Worm (Caenorhabditis elegans) whole organism, L1 larva: ENCODE measurements around the gene ZK1098.12.

Experiments used
- C16A3.4 ChIP-seq: fragments of 150-350 bp; optimal IDR thresholded peaks from 2 replicates; lab custom pipeline; 2014; ENCODE audit warnings: missing biosample characterization, missing genetic modification characterization
- C34B4.2 ChIP-seq: sonication (generic microtip); optimal IDR thresholded peaks from 2 replicates; lab custom pipeline; 2017; ENCODE audit warnings: mild to moderate bottlenecking, missing genetic modification characterization, missing compliant biosample characterization
- Y116A8C.19 ChIP-seq: sonication (generic microtip); optimal IDR thresholded peaks from 2 replicates; lab custom pipeline; 2016; ENCODE audit warnings: missing compliant biosample characterization, missing genetic modification characterization, borderline replicate concordance
- alr-1 ChIP-seq: fragments of 200-800 bp; sonication (Bioruptor generic); optimal IDR thresholded peaks from 2 replicates; lab custom pipeline; 2018; ENCODE audit warnings: borderline replicate concordance, mild to moderate bottlenecking, missing genetic modification characterization, missing compliant biosample characterization
- ama-1 ChIP-seq: fragments of 150-350 bp; optimal IDR thresholded peaks from 2 replicates; lab custom pipeline; 2014
- blmp-1 ChIP-seq: fragments of 150-350 bp; optimal IDR thresholded peaks from 2 replicates; lab custom pipeline; 2014; ENCODE audit warnings: missing biosample characterization, missing genetic modification characterization
- ceh-8 ChIP-seq: fragments of 200-800 bp; sonication (Bioruptor generic); optimal IDR thresholded peaks from 2 replicates; lab custom pipeline; 2018; ENCODE audit warnings: mild to moderate bottlenecking, missing genetic modification characterization, moderate library complexity, missing compliant biosample characterization
- ceh-88 ChIP-seq: fragments of 200-800 bp; sonication (Bioruptor generic); IDR thresholded peaks from 2 replicates; pipeline ENCODE4 v1.3.6; 2022; ENCODE audit warnings: missing genetic modification characterization, missing compliant biosample characterization
- ceh-90 ChIP-seq: sonication (generic microtip); optimal IDR thresholded peaks from 2 replicates; lab custom pipeline; 2016; ENCODE audit warnings: missing genetic modification characterization, missing compliant biosample characterization
- ces-1 ChIP-seq: fragments of 150-350 bp; optimal IDR thresholded peaks from 2 replicates; lab custom pipeline; 2014; ENCODE audit warnings: missing biosample characterization, missing genetic modification reagents, missing genetic modification characterization
- dsc-1 ChIP-seq: sonication (generic microtip); optimal IDR thresholded peaks from 2 replicates; lab custom pipeline; 2016; ENCODE audit warnings: mild to moderate bottlenecking, missing genetic modification characterization, missing compliant biosample characterization
- egl-27 ChIP-seq, 2 experiments: fragments of 150-350 bp in 1 of 2; sonication (generic microtip); optimal IDR thresholded peaks; 3 replicates each; lab custom pipeline; 2017 to 2018; ENCODE audit warnings: missing biosample characterization in 2 of 2, missing genetic modification characterization in 2 of 2, missing genetic modification reagents in 2 of 2
- elt-2 ChIP-seq: sonication (generic microtip); optimal IDR thresholded peaks from 2 replicates; lab custom pipeline; 2016; ENCODE audit warnings: missing genetic modification characterization, mild to moderate bottlenecking, inconsistent platforms, missing compliant biosample characterization, missing genetic modification reagents
- elt-3 ChIP-seq, 6 experiments: fragments of 150-350 bp in 1 of 6; sonication (generic microtip); optimal IDR thresholded peaks; 2 replicates each; lab custom pipeline; 2017 to 2018; ENCODE audit warnings: missing biosample characterization in 6 of 6, missing genetic modification characterization in 6 of 6, inconsistent platforms in 1 of 6
- fkh-10 ChIP-seq: sonication (generic microtip); optimal IDR thresholded peaks from 2 replicates; lab custom pipeline; 2017; ENCODE audit warnings: missing biosample characterization, missing genetic modification reagents, missing genetic modification characterization
- fkh-4 ChIP-seq: sonication (generic microtip); optimal IDR thresholded peaks from 2 replicates; lab custom pipeline; 2016; ENCODE audit warnings: missing compliant biosample characterization, missing genetic modification characterization, borderline replicate concordance
- fkh-8 ChIP-seq: sonication (generic microtip); optimal IDR thresholded peaks from 2 replicates; lab custom pipeline; 2016; ENCODE audit warnings: mild to moderate bottlenecking, missing genetic modification characterization, missing compliant biosample characterization
- grh-1 ChIP-seq: fragments of 200-800 bp; sonication (Bioruptor generic); IDR thresholded peaks from 2 replicates; pipeline ENCODE4 v1.3.6; 2022; ENCODE audit warnings: missing genetic modification reagents, missing genetic modification characterization, missing compliant biosample characterization
- hpl-2 ChIP-seq: fragments of 150-350 bp; optimal IDR thresholded peaks from 2 replicates; lab custom pipeline; 2014; ENCODE audit warnings: missing biosample characterization, missing genetic modification reagents, missing genetic modification characterization
- irx-1 ChIP-seq: sonication (generic microtip); optimal IDR thresholded peaks from 2 replicates; lab custom pipeline; 2016; ENCODE audit warnings: missing genetic modification characterization, missing compliant biosample characterization
- isw-1 ChIP-seq: fragments of 200-800 bp; sonication (Bioruptor generic); IDR thresholded peaks from 2 replicates; pipeline ENCODE4 v1.3.6; 2022; ENCODE audit warnings: missing genetic modification characterization, missing compliant biosample characterization
- lin-15B ChIP-seq: fragments of 150-350 bp; sonication (generic microtip); optimal IDR thresholded peaks from 3 replicates; lab custom pipeline; 2014; ENCODE audit warnings: missing biosample characterization, missing genetic modification characterization
- lin-35 ChIP-seq, 2 experiments: fragments of 150-350 bp; optimal IDR thresholded peaks; 2 replicates each; lab custom pipeline; 2014; ENCODE audit warnings: missing biosample characterization in 2 of 2, missing genetic modification characterization in 2 of 2, missing genetic modification reagents in 2 of 2
- lin-39 ChIP-seq: fragments of 150-350 bp; optimal IDR thresholded peaks from 2 replicates; lab custom pipeline; 2014; ENCODE audit warnings: missing biosample characterization, missing genetic modification reagents, missing genetic modification characterization
- lir-3 ChIP-seq: sonication (generic microtip); optimal IDR thresholded peaks from 2 replicates; lab custom pipeline; 2016; ENCODE audit warnings: mild to moderate bottlenecking, missing genetic modification characterization, moderate library complexity, missing compliant biosample characterization; ENCODE audit not compliant: poor library complexity
- mdl-1 ChIP-seq, 2 experiments: fragments of 150-350 bp; optimal IDR thresholded peaks; 2 replicates each; lab custom pipeline; 2014 to 2017; ENCODE audit warnings: missing biosample characterization in 2 of 2, missing genetic modification characterization in 2 of 2, inconsistent platforms in 1 of 2
- mef-2 ChIP-seq: fragments of 150-350 bp; optimal IDR thresholded peaks from 2 replicates; lab custom pipeline; 2014; ENCODE audit warnings: missing biosample characterization, missing genetic modification characterization
- mep-1 ChIP-seq: fragments of 150-350 bp; optimal IDR thresholded peaks from 2 replicates; lab custom pipeline; 2014; ENCODE audit warnings: missing biosample characterization, missing genetic modification characterization
- nhr-19 ChIP-seq: fragments of 200-800 bp; sonication (Bioruptor generic); conservative IDR thresholded peaks from 2 replicates; pipeline ENCODE4 v1.3.6; 2022; ENCODE audit warnings: missing genetic modification characterization, missing compliant biosample characterization
- nhr-28 ChIP-seq: fragments of 150-350 bp; optimal IDR thresholded peaks from 2 replicates; lab custom pipeline; 2014; ENCODE audit warnings: missing biosample characterization, missing genetic modification characterization
- nhr-47 ChIP-seq: sonication (generic microtip); optimal IDR thresholded peaks from 2 replicates; lab custom pipeline; 2016; ENCODE audit warnings: mild to moderate bottlenecking, missing genetic modification characterization, moderate library complexity, missing compliant biosample characterization
- nhr-71 ChIP-seq: sonication (generic microtip); optimal IDR thresholded peaks from 2 replicates; lab custom pipeline; 2016; ENCODE audit warnings: mild to moderate bottlenecking, missing genetic modification characterization, moderate library complexity, missing compliant biosample characterization
- nhr-84 ChIP-seq: sonication (generic microtip); optimal IDR thresholded peaks from 2 replicates; lab custom pipeline; 2017; ENCODE audit warnings: missing biosample characterization, missing genetic modification characterization
- nhr-85 ChIP-seq: sonication (generic microtip); peaks from one replicate; lab custom pipeline; 2016; ENCODE audit warnings: missing genetic modification characterization, inconsistent platforms, missing compliant biosample characterization
- pag-3 ChIP-seq: sonication (generic microtip); optimal IDR thresholded peaks from 2 replicates; lab custom pipeline; 2017; ENCODE audit warnings: missing genetic modification characterization, mild to moderate bottlenecking, missing compliant biosample characterization, antibody characterized with exemption, borderline replicate concordance; ENCODE audit not compliant: insufficient read depth
- pax-3 ChIP-seq: fragments of 200-800 bp; sonication (Bioruptor generic); optimal IDR thresholded peaks from 2 replicates; lab custom pipeline; 2018; ENCODE audit warnings: mild to moderate bottlenecking, missing genetic modification characterization, moderate library complexity, missing compliant biosample characterization
- pqm-1 ChIP-seq: sonication (generic microtip); optimal IDR thresholded peaks from 3 replicates; lab custom pipeline; 2017; ENCODE audit warnings: missing biosample characterization, missing genetic modification characterization
- rnt-1 ChIP-seq: sonication (generic microtip); optimal IDR thresholded peaks from 2 replicates; lab custom pipeline; 2016; ENCODE audit warnings: mild to moderate bottlenecking, missing genetic modification characterization, moderate library complexity, missing compliant biosample characterization
- skn-1 ChIP-seq: fragments of 150-350 bp; optimal IDR thresholded peaks from 2 replicates; lab custom pipeline; 2014; ENCODE audit warnings: missing biosample characterization, missing genetic modification characterization
- snpc-4 ChIP-seq: fragments of 150-350 bp; optimal IDR thresholded peaks from 2 replicates; lab custom pipeline; 2014; ENCODE audit warnings: missing biosample characterization, missing genetic modification characterization
- snu-23 ChIP-seq: sonication (generic microtip); optimal IDR thresholded peaks from 2 replicates; lab custom pipeline; 2016; ENCODE audit warnings: missing genetic modification characterization, missing compliant biosample characterization
- sox-4 ChIP-seq: sonication (generic microtip); optimal IDR thresholded peaks from 2 replicates; lab custom pipeline; 2016; ENCODE audit warnings: missing genetic modification characterization, missing compliant biosample characterization
- sup-37 ChIP-seq: fragments of 200-800 bp; sonication (Bioruptor generic); optimal IDR thresholded peaks from 2 replicates; lab custom pipeline; 2018; ENCODE audit warnings: mild to moderate bottlenecking, missing genetic modification characterization, missing compliant biosample characterization
- swsn-7 ChIP-seq: sonication (generic microtip); optimal IDR thresholded peaks from 2 replicates; lab custom pipeline; 2016; ENCODE audit warnings: missing genetic modification characterization, missing compliant biosample characterization
- unc-130 ChIP-seq: fragments of 150-350 bp; optimal IDR thresholded peaks from 2 replicates; lab custom pipeline; 2017; ENCODE audit warnings: missing biosample characterization, missing genetic modification characterization, inconsistent platforms
- unc-30 ChIP-seq: sonication (generic microtip); optimal IDR thresholded peaks from 2 replicates; lab custom pipeline; 2017; ENCODE audit warnings: missing biosample characterization, missing genetic modification characterization
- unc-62 ChIP-seq: fragments of 150-350 bp; optimal IDR thresholded peaks from 2 replicates; lab custom pipeline; 2014; ENCODE audit warnings: missing biosample characterization, missing genetic modification reagents, missing genetic modification characterization
- vab-15 ChIP-seq: sonication (generic microtip); optimal IDR thresholded peaks from 2 replicates; lab custom pipeline; 2017; ENCODE audit warnings: missing genotype, mild to moderate bottlenecking, missing genetic modification characterization, missing compliant biosample characterization
- zip-4 ChIP-seq: fragments of 200-800 bp; sonication (Bioruptor generic); optimal IDR thresholded peaks from 2 replicates; lab custom pipeline; 2018; ENCODE audit warnings: mild to moderate bottlenecking, missing genetic modification characterization, moderate library complexity, missing compliant biosample characterization
- ztf-11 ChIP-seq, 2 experiments: sonication (generic microtip); optimal IDR thresholded peaks; 2 replicates each; lab custom pipeline; 2016 to 2017; ENCODE audit warnings: missing genetic modification characterization in 2 of 2, missing biosample characterization in 1 of 2, missing compliant biosample characterization in 1 of 2

ZK1098.12 gene

DNA sequence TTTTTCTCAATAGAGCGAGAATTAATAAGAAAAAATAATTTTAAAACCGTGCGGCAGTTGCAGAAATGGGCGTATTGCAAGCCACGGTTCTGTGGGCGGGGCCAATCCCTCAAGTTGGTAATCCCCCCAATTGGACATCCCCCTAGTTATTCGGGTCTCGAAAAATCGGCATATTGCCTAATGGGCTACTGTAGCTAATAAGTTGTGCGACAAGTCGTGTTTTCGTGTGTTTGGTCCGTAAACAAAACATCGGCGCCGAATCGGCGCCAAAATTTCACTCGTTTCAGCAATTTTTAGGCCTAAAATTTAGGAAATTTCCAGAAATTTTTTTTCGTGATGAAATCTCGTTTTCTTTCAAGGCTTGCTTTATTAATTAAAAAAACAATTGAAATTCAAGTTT is 40.6 kb upstream of the ZK1098.12 start:
- no peak for TF ChIP-seq fkh-10 (GFP tag; lab: Kevin White, UChicago)
- TF ChIP-seq nhr-85 (tag; lab: Kevin White, UChicago): no peak
- no peak for TF ChIP-seq elt-3 (tag; optimal IDR thresholded peaks at IDR 0.05; lab: Kevin White, UChicago)
- no peak for TF ChIP-seq nhr-28 (tag; lab: Kevin White, UChicago)
- TF ChIP-seq C34B4.2 (tag; lab: Kevin White, UChicago): no peak
- no peak for TF ChIP-seq lin-35 (GFP tag; optimal IDR thresholded peaks at IDR 0.05; lab: Kevin White, UChicago)
- TF ChIP-seq alr-1 (tag; lab: Kevin White, UChicago): no peak

ce11 chrIII:9507799-9508198 is 37.1 kb upstream of the ZK1098.12 start, which contains the start of gene vha-14:
Gene vha-14, plus strand, starts transcription at chrIII:9508100.
- TF ChIP-seq C34B4.2 (tag; lab: Kevin White, UChicago): no peak
- no peak for TF ChIP-seq rnt-1 (tag; lab: Kevin White, UChicago)
- TF ChIP-seq sup-37 (GFP tag; lab: Kevin White, UChicago): no peak
- TF ChIP-seq grh-1: no peak
- TF ChIP-seq C16A3.4 (tag; lab: Kevin White, UChicago): peak; percentile 64
- TF ChIP-seq nhr-47 (tag; lab: Kevin White, UChicago): no peak
- TF ChIP-seq lin-15B (tag; lab: Kevin White, UChicago): peak; percentile 49
- no peak for TF ChIP-seq swsn-7 (tag; lab: Kevin White, UChicago)
- TF ChIP-seq irx-1: no peak
- TF ChIP-seq blmp-1 (tag; lab: Kevin White, UChicago): peak; percentile 58
- no peak for TF ChIP-seq fkh-4 (tag; lab: Kevin White, UChicago)
- no peak for TF ChIP-seq ceh-88 (GFP tag; lab: Robert Waterston, UW)
- no peak for TF ChIP-seq zip-4 (GFP tag; lab: Kevin White, UChicago)
- TF ChIP-seq unc-62 (GFP tag; lab: Kevin White, UChicago): no peak
- TF ChIP-seq lin-39 (tag; lab: Kevin White, UChicago): no peak
- TF ChIP-seq nhr-85 (tag; lab: Kevin White, UChicago): no peak
- no peak for TF ChIP-seq ceh-8 (GFP tag; lab: Kevin White, UChicago)
- no peak for TF ChIP-seq ces-1 (GFP tag; lab: Kevin White, UChicago)
- TF ChIP-seq nhr-19 (GFP tag; lab: Robert Waterston, UW): no peak
- no peak for TF ChIP-seq elt-2 (tag; lab: Kevin White, UChicago)
- no peak for TF ChIP-seq ceh-90 (tag; lab: Kevin White, UChicago)
- no peak for TF ChIP-seq Y116A8C.19 (tag; lab: Kevin White, UChicago)
- TF ChIP-seq lir-3 (tag; lab: Kevin White, UChicago): peak; percentile 6
- no peak for TF ChIP-seq fkh-10 (GFP tag; lab: Kevin White, UChicago)
- peak; percentile 32 for TF ChIP-seq skn-1
- TF ChIP-seq snpc-4 (tag; lab: Kevin White, UChicago): no peak
- no peak for TF ChIP-seq hpl-2 (GFP tag; lab: Kevin White, UChicago)
- TF ChIP-seq mdl-1 (tag; optimal IDR thresholded peaks at IDR 0.05; lab: Kevin White, UChicago): no peak
- TF ChIP-seq pag-3 (tag; lab: Kevin White, UChicago): peak; percentile 27
- no peak for TF ChIP-seq unc-30
- TF ChIP-seq snu-23 (GFP tag; lab: Kevin White, UChicago): peak; percentile 63
- TF ChIP-seq ztf-11 (tag; optimal IDR thresholded peaks at IDR 0.05; lab: Kevin White, UChicago): no peak
- no peak for TF ChIP-seq nhr-84
- no peak for TF ChIP-seq fkh-8 (tag; lab: Kevin White, UChicago)
- TF ChIP-seq nhr-71 (tag; lab: Kevin White, UChicago): peak; percentile 16
- TF ChIP-seq pax-3 (tag; lab: Kevin White, UChicago): no peak
- no peak for TF ChIP-seq egl-27 (tag; optimal IDR thresholded peaks at IDR 0.05; lab: Kevin White, UChicago)
- no peak for TF ChIP-seq elt-3 (tag; optimal IDR thresholded peaks at IDR 0.05; lab: Kevin White, UChicago)
- TF ChIP-seq isw-1: no peak
- TF ChIP-seq lin-35 (GFP tag; optimal IDR thresholded peaks at IDR 0.05; lab: Kevin White, UChicago): peak; percentile 39 to 77
- TF ChIP-seq vab-15 (tag; lab: Kevin White, UChicago): no peak
- no peak for TF ChIP-seq dsc-1 (tag; lab: Kevin White, UChicago)
- TF ChIP-seq pqm-1 (tag; lab: Kevin White, UChicago): no peak
- no peak for TF ChIP-seq ama-1 (lab: Kevin White, UChicago)
- no peak for TF ChIP-seq alr-1 (tag; lab: Kevin White, UChicago)
- no peak for TF ChIP-seq sox-4
- TF ChIP-seq mef-2: no peak
- peak; percentile 42 for TF ChIP-seq unc-130 (tag; lab: Kevin White, UChicago)
- TF ChIP-seq mep-1 (tag; lab: Kevin White, UChicago): peak; percentile 74
